Fruit fly (Drosophila melanogaster) whole organism, embryonic: ENCODE data around the gene Ac13E.

Source experiments
- Atf-2 ChIP-seq: fragments of 200-800 bp; sonication (Bioruptor generic); optimal IDR thresholded peaks from 2 replicates; lab custom pipeline; 2016; ENCODE audit warnings: missing biosample characterization, missing genetic modification characterization
- B-H1 ChIP-seq: fragments of 200-800 bp; sonication (Bioruptor generic); IDR thresholded peaks from 3 replicates; pipeline ENCODE4 v1.3.6; 2022; ENCODE audit warnings: missing biosample characterization, missing genetic modification characterization
- CG12071 ChIP-seq: fragments of 200-800 bp; sonication (Bioruptor generic); optimal IDR thresholded peaks from 3 replicates; lab custom pipeline; 2018; ENCODE audit warnings: missing biosample characterization, mild to moderate bottlenecking, missing genetic modification characterization
- CG12391 ChIP-seq: fragments of 200-800 bp; sonication (Bioruptor generic); optimal IDR thresholded peaks from 3 replicates; lab custom pipeline; 2018; ENCODE audit warnings: missing biosample characterization, mild to moderate bottlenecking, missing genetic modification characterization, moderate library complexity
- CG13287 ChIP-seq: fragments of 200-800 bp; sonication (Bioruptor generic); IDR thresholded peaks from 2 replicates; pipeline ENCODE4 v1.3.6; 2022; ENCODE audit warnings: missing biosample characterization, missing genetic modification characterization; ENCODE audit not compliant: partially characterized antibody
- CG15479 ChIP-seq: fragments of 200-800 bp; sonication (Bioruptor generic); optimal IDR thresholded peaks from 3 replicates; lab custom pipeline; 2019; ENCODE audit warnings: missing biosample characterization, mild to moderate bottlenecking, missing genetic modification characterization, moderate library complexity
- CG1603 ChIP-seq: fragments of 200-800 bp; sonication (Bioruptor generic); optimal IDR thresholded peaks from 2 replicates; lab custom pipeline; 2019; ENCODE audit warnings: missing biosample characterization, mild to moderate bottlenecking, missing genetic modification characterization, moderate library complexity
- CG16813 ChIP-seq: fragments of 200-800 bp; sonication (Bioruptor generic); IDR thresholded peaks from 3 replicates; pipeline ENCODE4 v1.3.6; 2022; ENCODE audit warnings: missing biosample characterization, missing genetic modification characterization; ENCODE audit not compliant: partially characterized antibody
- CG17385 ChIP-seq: fragments of 200-800 bp; sonication (Bioruptor generic); optimal IDR thresholded peaks from 3 replicates; lab custom pipeline; 2018; ENCODE audit warnings: missing biosample characterization, mild to moderate bottlenecking, missing genetic modification characterization
- CG17802 ChIP-seq: fragments of 200-800 bp; sonication (Bioruptor generic); optimal IDR thresholded peaks from 2 replicates; lab custom pipeline; 2018; ENCODE audit warnings: missing biosample characterization, mild to moderate bottlenecking, missing genetic modification characterization, moderate library complexity
- CG18262 ChIP-seq: fragments of 200-800 bp; optimal IDR thresholded peaks from 3 replicates; lab custom pipeline; 2019; ENCODE audit warnings: missing biosample characterization, mild to moderate bottlenecking, missing genetic modification characterization, moderate library complexity
- CG18476 ChIP-seq: fragments of 200-800 bp; sonication (Bioruptor generic); optimal IDR thresholded peaks from 2 replicates; lab custom pipeline; 2016; ENCODE audit warnings: missing biosample characterization, mild to moderate bottlenecking, missing genetic modification characterization
- CG2889 ChIP-seq: fragments of 200-800 bp; sonication (Bioruptor generic); IDR thresholded peaks from 3 replicates; pipeline ENCODE4 v1.3.6; 2022; ENCODE audit warnings: missing biosample characterization, missing genetic modification characterization
- CG33557 ChIP-seq: fragments of 200-800 bp; sonication (Bioruptor generic); optimal IDR thresholded peaks from 2 replicates; lab custom pipeline; 2019; ENCODE audit warnings: missing biosample characterization, mild to moderate bottlenecking, missing genetic modification characterization, moderate library complexity
- CG4424 ChIP-seq: fragments of 200-800 bp; sonication (Bioruptor generic); optimal IDR thresholded peaks from 3 replicates; lab custom pipeline; 2016; ENCODE audit warnings: missing biosample characterization, missing genetic modification characterization
- CG6813 ChIP-seq: fragments of 200-800 bp; sonication (Bioruptor generic); optimal IDR thresholded peaks from 2 replicates; lab custom pipeline; 2017; ENCODE audit warnings: missing biosample characterization, missing genetic modification characterization, mild to moderate bottlenecking, moderate library complexity, missing genetic modification reagents
- CG7786 ChIP-seq: fragments of 200-800 bp; sonication (Bioruptor generic); optimal IDR thresholded peaks from 2 replicates; lab custom pipeline; 2016; ENCODE audit warnings: missing biosample characterization, missing genetic modification characterization
- CG8359 ChIP-seq: fragments of 200-800 bp; sonication (Bioruptor generic); optimal IDR thresholded peaks from 2 replicates; lab custom pipeline; 2017; ENCODE audit warnings: missing biosample characterization, mild to moderate bottlenecking, missing genetic modification characterization, borderline replicate concordance
- Dad ChIP-seq: fragments of 200-800 bp; sonication (Bioruptor generic); optimal IDR thresholded peaks from 3 replicates; lab custom pipeline; 2016; ENCODE audit warnings: missing biosample characterization, missing genetic modification characterization
- Deaf1 ChIP-seq: fragments of 200-800 bp; optimal IDR thresholded peaks from 3 replicates; lab custom pipeline; 2019; ENCODE audit warnings: missing biosample characterization, mild to moderate bottlenecking, missing genetic modification characterization, moderate library complexity
- Dek ChIP-seq: fragments of 200-800 bp; sonication (Bioruptor generic); optimal IDR thresholded peaks from 3 replicates; lab custom pipeline; 2019; ENCODE audit warnings: missing biosample characterization, mild to moderate bottlenecking, missing genetic modification characterization, moderate library complexity
- Dip3 ChIP-seq: fragments of 200-800 bp; sonication (Bioruptor generic); optimal IDR thresholded peaks from 3 replicates; lab custom pipeline; 2016; ENCODE audit warnings: missing biosample characterization, missing genetic modification characterization
- GATAe ChIP-seq: fragments of 200-800 bp; sonication (Bioruptor generic); conservative IDR thresholded peaks from 2 replicates; pipeline ENCODE4 v1.3.6; 2022; ENCODE audit warnings: missing biosample characterization, missing genetic modification characterization
- Hey ChIP-seq: fragments of 200-800 bp; sonication (Bioruptor generic); optimal IDR thresholded peaks from 3 replicates; lab custom pipeline; 2018; ENCODE audit warnings: missing biosample characterization, mild to moderate bottlenecking, missing genetic modification characterization
- Hmx ChIP-seq: fragments of 200-800 bp; sonication (Bioruptor generic); optimal IDR thresholded peaks from 2 replicates; lab custom pipeline; 2016; ENCODE audit warnings: missing biosample characterization, missing genetic modification characterization
- Meics ChIP-seq: fragments of 200-800 bp; sonication (Bioruptor generic); optimal IDR thresholded peaks from 2 replicates; lab custom pipeline; 2017; ENCODE audit warnings: missing biosample characterization, mild to moderate bottlenecking, missing genetic modification characterization
- NFAT ChIP-seq: fragments of 200-800 bp; sonication (Bioruptor generic); IDR thresholded peaks from 2 replicates; pipeline ENCODE4 v1.3.6; 2022; ENCODE audit warnings: missing biosample characterization, missing genetic modification characterization
- Pdp1 ChIP-seq, 2 experiments: fragments of 200-800 bp; sonication (Bioruptor generic); optimal IDR thresholded peaks; 3 replicates each; lab custom pipeline; 2016; ENCODE audit warnings: missing biosample characterization in 2 of 2, missing genetic modification characterization in 2 of 2, mild to moderate bottlenecking in 1 of 2, moderate library complexity in 1 of 2
- TFAM ChIP-seq: fragments of 200-800 bp; sonication (Bioruptor generic); optimal IDR thresholded peaks from 2 replicates; lab custom pipeline; 2017; ENCODE audit warnings: missing biosample characterization, missing genetic modification characterization, inconsistent platforms
- Vsx1 ChIP-seq: fragments of 200-800 bp; sonication (Bioruptor generic); optimal IDR thresholded peaks from 2 replicates; lab custom pipeline; 2017; ENCODE audit warnings: missing biosample characterization, mild to moderate bottlenecking, missing genetic modification characterization, missing genetic modification reagents
- amos ChIP-seq: fragments of 200-800 bp; sonication (Bioruptor generic); IDR thresholded peaks from 2 replicates; pipeline ENCODE4 v1.3.6; 2022; ENCODE audit warnings: missing biosample characterization, missing genetic modification characterization; ENCODE audit not compliant: partially characterized antibody
- bigmax ChIP-seq: fragments of 200-800 bp; sonication (Bioruptor generic); optimal IDR thresholded peaks from 2 replicates; lab custom pipeline; 2018; ENCODE audit warnings: missing biosample characterization, mild to moderate bottlenecking, missing genetic modification characterization
- btn ChIP-seq: fragments of 200-800 bp; sonication (Bioruptor generic); optimal IDR thresholded peaks from 2 replicates; lab custom pipeline; 2016; ENCODE audit warnings: missing biosample characterization, missing genetic modification characterization
- croc ChIP-seq: fragments of 200-800 bp; sonication (Bioruptor generic); conservative IDR thresholded peaks from 3 replicates; pipeline ENCODE4 v1.3.6; 2022; ENCODE audit warnings: missing biosample characterization, missing genetic modification characterization
- disco-r ChIP-seq: fragments of 200-800 bp; sonication (Bioruptor generic); optimal IDR thresholded peaks from 2 replicates; lab custom pipeline; 2016; ENCODE audit warnings: missing biosample characterization, missing genetic modification characterization
- dm ChIP-seq: fragments of 200-800 bp; sonication (Bioruptor generic); optimal IDR thresholded peaks from 3 replicates; lab custom pipeline; 2016; ENCODE audit warnings: missing biosample characterization, missing genetic modification characterization
- gsb ChIP-seq: fragments of 200-800 bp; sonication (Bioruptor generic); IDR thresholded peaks from 2 replicates; pipeline ENCODE4 v1.3.6; 2022; ENCODE audit warnings: missing biosample characterization, missing genetic modification characterization
- lab ChIP-seq: fragments of 200-800 bp; sonication (Bioruptor generic); optimal IDR thresholded peaks from 3 replicates; lab custom pipeline; 2017; ENCODE audit warnings: missing biosample characterization, missing genetic modification characterization, mild to moderate bottlenecking, moderate library complexity, missing genetic modification reagents
- odd ChIP-seq: fragments of 200-800 bp; sonication (Bioruptor generic); optimal IDR thresholded peaks from 2 replicates; lab custom pipeline; 2017; ENCODE audit warnings: missing biosample characterization, mild to moderate bottlenecking, missing genetic modification characterization
- p53 ChIP-seq: fragments of 200-800 bp; sonication (Bioruptor generic); optimal IDR thresholded peaks from 2 replicates; lab custom pipeline; 2016; ENCODE audit warnings: missing biosample characterization, missing genetic modification characterization
- sens ChIP-seq: fragments of 200-800 bp; sonication (Bioruptor generic); peaks from one replicate; lab custom pipeline; 2016; ENCODE audit warnings: missing biosample characterization, missing genetic modification characterization
- seq ChIP-seq: fragments of 200-800 bp; sonication (Bioruptor generic); IDR thresholded peaks from 2 replicates; pipeline ENCODE4 v1.3.6; 2022; ENCODE audit warnings: missing biosample characterization, missing genetic modification characterization
- tin ChIP-seq: fragments of 200-800 bp; sonication (Bioruptor generic); optimal IDR thresholded peaks from 3 replicates; lab custom pipeline; 2016; ENCODE audit warnings: missing biosample characterization, missing genetic modification characterization
- twi ChIP-seq: fragments of 200-800 bp; optimal IDR thresholded peaks from 2 replicates; lab custom pipeline; 2019; ENCODE audit warnings: missing biosample characterization, mild to moderate bottlenecking, missing genetic modification characterization, moderate library complexity

Ac13E gene

DNA sequence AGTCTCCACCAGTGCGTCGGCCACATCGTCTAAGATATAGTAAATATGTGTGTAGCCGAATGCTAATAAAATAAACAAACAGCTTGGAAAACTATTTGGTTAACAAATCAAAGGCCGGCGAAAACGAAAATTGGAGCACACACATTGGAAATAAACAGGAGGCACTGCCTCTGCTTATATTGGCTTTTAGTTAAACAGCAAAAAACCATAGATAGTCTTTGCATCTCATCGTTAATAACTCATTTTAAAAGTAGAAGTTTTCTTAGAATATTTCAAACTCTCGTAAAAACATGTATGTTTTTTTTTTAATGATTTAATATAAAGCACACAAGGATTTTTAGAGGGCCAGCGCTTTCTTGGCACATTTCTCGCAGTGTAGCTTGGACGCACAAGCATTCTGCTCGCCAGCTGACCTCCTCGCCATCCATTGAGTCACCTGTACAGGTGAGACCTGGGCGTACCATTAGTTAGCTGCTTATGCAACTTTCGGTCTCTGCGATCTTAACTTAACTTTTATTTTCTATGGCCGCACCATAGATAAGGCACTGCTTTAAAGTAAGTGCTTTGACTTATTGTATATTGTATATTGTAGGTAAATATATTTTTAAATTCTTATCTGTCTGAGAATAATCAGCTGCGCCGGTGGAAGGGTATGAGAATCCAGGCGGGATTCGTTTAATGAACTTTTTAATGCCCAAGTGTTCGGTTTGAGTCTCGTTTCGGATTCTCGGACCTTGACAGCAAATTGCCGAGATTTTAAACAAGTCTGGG lies 37.8 kb upstream of the Ac13E start (continued):
- TF ChIP-seq NFAT (GFP tag; lab: Robert Waterston, UW) = no peak

DNA sequence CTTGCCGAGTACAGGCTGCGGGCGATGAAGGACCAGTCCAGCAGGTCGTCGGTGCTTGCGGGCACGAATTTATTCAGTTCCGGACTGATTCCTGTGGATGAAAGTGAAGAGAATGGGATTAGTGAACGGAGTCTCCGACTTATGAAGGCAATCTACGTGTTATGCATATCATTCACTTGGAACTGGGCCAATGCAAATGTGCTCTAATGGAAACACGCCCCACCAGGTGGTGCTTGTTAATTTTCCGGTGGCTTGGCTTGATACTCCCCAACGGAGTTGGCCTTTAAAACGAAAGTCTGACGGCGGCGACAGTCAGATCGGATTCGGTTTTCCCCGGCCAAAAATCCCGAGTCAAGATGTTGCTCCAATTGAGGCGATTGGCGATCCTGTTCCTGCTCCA lies 33.4 kb upstream of the Ac13E start, which contains the start of gene Alp11:
Alp11 (plus strand) TSS at position 301 of the 400 bp plus-strand sequence.
- no peak for TF ChIP-seq lab (GFP tag; lab: Kevin White, UChicago)
- TF ChIP-seq Hmx (GFP tag; lab: Kevin White, UChicago) = no peak

DNA sequence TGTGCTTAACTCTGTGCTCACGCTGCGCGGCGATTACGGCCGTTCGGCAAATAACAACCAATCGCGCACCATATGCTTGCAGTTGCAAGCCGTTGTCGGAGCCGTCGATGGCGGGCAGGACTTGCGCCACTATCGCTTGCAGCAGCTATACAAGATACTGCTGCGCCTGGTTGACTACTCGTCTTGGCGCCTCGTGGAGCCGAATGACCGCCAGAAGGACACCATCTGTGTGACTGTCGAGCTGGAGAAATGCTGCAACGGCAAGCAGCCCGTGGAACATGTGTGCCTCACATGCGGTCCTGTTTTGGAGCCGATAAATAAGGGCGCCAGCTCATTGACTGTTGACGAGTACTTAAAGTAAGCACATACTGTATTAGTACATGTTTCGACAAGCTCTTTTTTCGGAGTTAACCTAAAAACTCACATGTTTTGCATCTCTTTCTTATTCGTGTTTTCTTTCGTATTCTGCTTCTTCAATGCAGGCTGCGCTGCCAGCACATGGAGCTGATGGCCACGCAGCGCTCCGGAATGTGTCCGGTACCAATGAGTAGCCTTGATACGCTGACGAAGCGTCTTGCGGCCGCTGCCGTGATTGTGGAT lies 29.9 kb upstream of the Ac13E start:
- TF ChIP-seq odd (GFP tag; lab: Kevin White, UChicago) (no peak), bigmax (GFP tag; lab: Kevin White, UChicago) (peak; percentile 81), tin (GFP tag; lab: Kevin White, UChicago) (no peak), CG15479 (peak; percentile 6), Meics (GFP tag; lab: Kevin White, UChicago) (no peak), Hey (tag; lab: Kevin White, UChicago) (no peak), CG17385 (GFP tag; lab: Kevin White, UChicago) (peak; percentile 27), btn (GFP tag; lab: Kevin White, UChicago) (no peak), dm (GFP tag; lab: Kevin White, UChicago) (peak; percentile 76), twi (tag; lab: Kevin White, UChicago) (peak; percentile 96), CG12071 (no peak), gsb (GFP tag; lab: Robert Waterston, UW) (no peak), p53 (peak; percentile 86), CG16813 (GFP tag; lab: Robert Waterston, UW) (0 out of 3 replicates have a peak, but pooled peaks have one; percentile 10)

DNA sequence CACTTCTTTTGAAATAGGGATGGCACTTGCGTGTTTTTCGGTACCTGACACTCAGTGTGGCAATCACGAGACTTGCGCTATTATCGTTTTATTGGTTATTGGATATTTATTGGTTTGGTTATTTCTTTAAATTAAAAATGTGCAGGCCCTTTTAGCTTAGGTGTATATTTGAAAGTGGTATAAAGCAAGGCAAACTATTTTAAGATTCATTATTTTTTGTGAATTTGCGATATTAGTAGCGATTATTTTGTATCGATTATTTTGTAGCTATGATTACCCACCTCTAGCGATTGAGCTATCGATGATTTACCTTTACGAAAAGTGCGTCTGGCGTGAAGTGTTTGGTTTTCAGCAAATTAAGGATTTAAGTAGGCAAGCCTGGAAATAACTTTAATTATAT lies 28.8 kb upstream of the Ac13E start, which contains the start of the genes CG9215 and CG8097:
CG9215 (minus strand) TSS at position 22 of the 400 bp plus-strand sequence.
CG8097 (plus strand) TSS at position 307 of the 400 bp plus-strand sequence.
- peak; percentile 48 for TF ChIP-seq CG12391
- TF ChIP-seq seq = no peak
- peak; percentile 86 for TF ChIP-seq amos (GFP tag; lab: Robert Waterston, UW)
- no peak for TF ChIP-seq disco-r
- peak; percentile 11 for TF ChIP-seq Deaf1
- peak; percentile 88 for TF ChIP-seq sens (GFP tag; lab: Kevin White, UChicago)
- no peak for TF ChIP-seq CG6813 (GFP tag; lab: Kevin White, UChicago)
- peak; percentile 11 for TF ChIP-seq CG18262 (tag; lab: Kevin White, UChicago)
- no peak for TF ChIP-seq Atf-2 (GFP tag; lab: Kevin White, UChicago)
- TF ChIP-seq Vsx1 (GFP tag; lab: Kevin White, UChicago) = no peak
- no peak for TF ChIP-seq B-H1 (GFP tag; lab: Robert Waterston, UW)
- no peak for TF ChIP-seq CG4424 (GFP tag; lab: Kevin White, UChicago)
- TF ChIP-seq CG1603 (tag; lab: Kevin White, UChicago) = no peak
- TF ChIP-seq CG7786 = peak; percentile 41
- TF ChIP-seq CG18476 (GFP tag; lab: Kevin White, UChicago) = peak; percentile 1
- peak; percentile 44 for TF ChIP-seq Dip3 (GFP tag; lab: Kevin White, UChicago)
- peak; percentile 96 for TF ChIP-seq CG13287 (GFP tag; lab: Robert Waterston, UW)
- no peak for TF ChIP-seq TFAM (GFP tag; lab: Kevin White, UChicago)
- peak; percentile 12 to 42 for TF ChIP-seq Pdp1 (GFP tag; optimal IDR thresholded peaks at IDR 0.05; lab: Kevin White, UChicago)
- no peak for TF ChIP-seq GATAe (GFP tag; lab: Robert Waterston, UW)
- TF ChIP-seq CG2889 = no peak
- TF ChIP-seq CG17802 (tag; lab: Kevin White, UChicago) = no peak
- no peak for TF ChIP-seq CG8359 (GFP tag; lab: Kevin White, UChicago)
- peak; percentile 42 for TF ChIP-seq CG33557 (GFP tag; lab: Kevin White, UChicago)
- TF ChIP-seq Dek (tag; lab: Kevin White, UChicago) = no peak
- TF ChIP-seq Dad (GFP tag; lab: Kevin White, UChicago) = peak; percentile 12
- no peak for TF ChIP-seq croc (GFP tag; lab: Robert Waterston, UW)
